Worm (Caenorhabditis elegans) whole organism, early embryonic: Measurements from ENCODE around the gene K02E7.12.

ENCODE experiments used
- aly-1 ChIP-seq: sonication (generic microtip); optimal IDR thresholded peaks from 2 replicates; lab custom pipeline; 2016; ENCODE audit warnings: missing genetic modification characterization, missing compliant biosample characterization
- ama-1 ChIP-seq: fragments of 150-350 bp; optimal IDR thresholded peaks from 2 replicates; lab custom pipeline; 2014
- ceh-13 ChIP-seq: fragments of 200-800 bp; sonication (Bioruptor generic); optimal IDR thresholded peaks from 2 replicates; lab custom pipeline; 2018; ENCODE audit warnings: mild to moderate bottlenecking, missing genetic modification characterization, missing compliant biosample characterization
- ceh-36 ChIP-seq: sonication (generic microtip); optimal IDR thresholded peaks from 2 replicates; lab custom pipeline; 2016; ENCODE audit warnings: missing genetic modification characterization, inconsistent platforms, missing compliant biosample characterization
- flt-1 ChIP-seq: fragments of 200-800 bp; sonication (Bioruptor generic); IDR thresholded peaks from 2 replicates; pipeline ENCODE4 v1.3.6; 2022; ENCODE audit warnings: missing genetic modification characterization, missing compliant biosample characterization
- hmg-4 ChIP-seq: fragments of 200-800 bp; sonication (Bioruptor generic); optimal IDR thresholded peaks from 2 replicates; lab custom pipeline; 2018; ENCODE audit warnings: mild to moderate bottlenecking, missing genetic modification characterization, missing compliant biosample characterization
- hnd-1 ChIP-seq: sonication (generic microtip); optimal IDR thresholded peaks from 2 replicates; lab custom pipeline; 2016; ENCODE audit warnings: missing genetic modification characterization, missing compliant biosample characterization
- scrt-1 ChIP-seq: fragments of 200-800 bp; sonication (Bioruptor generic); IDR thresholded peaks from 2 replicates; pipeline ENCODE4 v1.3.6; 2022; ENCODE audit warnings: missing genetic modification characterization, missing compliant biosample characterization
- tbx-11 ChIP-seq: fragments of 200-800 bp; sonication (Bioruptor generic); IDR thresholded peaks from 2 replicates; pipeline ENCODE4 v1.3.6; 2022; ENCODE audit warnings: missing genetic modification characterization, missing compliant biosample characterization
- tbx-37 ChIP-seq: fragments of 200-800 bp; sonication (Bioruptor generic); conservative IDR thresholded peaks from 2 replicates; pipeline ENCODE4 v1.3.6; 2022; ENCODE audit warnings: missing genetic modification reagents, missing genetic modification characterization, missing compliant biosample characterization

ce11 chrII:1082859-1083258 lies 11.9 kb downstream of the K02E7.12 start, which contains the start of gene K02E7.1:
- TF ChIP-seq tbx-11 (GFP tag; lab: Robert Waterston, UW) = no peak
- no peak for TF ChIP-seq aly-1 (tag; lab: Kevin White, UChicago)
- TF ChIP-seq tbx-37 (GFP tag; lab: Robert Waterston, UW) = no peak
- no peak for TF ChIP-seq ama-1
- TF ChIP-seq ceh-36 = no peak
- no peak for TF ChIP-seq hnd-1 (tag; lab: Kevin White, UChicago)
- TF ChIP-seq hmg-4 (GFP tag; lab: Kevin White, UChicago) = no peak
- no peak for TF ChIP-seq scrt-1 (GFP tag; lab: Robert Waterston, UW)
- TF ChIP-seq ceh-13 (GFP tag; lab: Kevin White, UChicago) = no peak
- TF ChIP-seq flt-1 = no peak
